Fruit fly (Drosophila melanogaster) whole organism, embryonic: Measurements from ENCODE around the gene REG.

Experiments
- C15 ChIP-seq: fragments of 200-800 bp; sonication (Bioruptor generic); IDR thresholded peaks from 3 replicates; pipeline ENCODE4 v1.3.6; 2022; ENCODE audit warnings: missing biosample characterization, missing genetic modification characterization
- CG1024 ChIP-seq: fragments of 200-800 bp; sonication (Bioruptor generic); IDR thresholded peaks from 2 replicates; pipeline ENCODE4 v1.3.6; 2022; ENCODE audit warnings: missing biosample characterization, missing genetic modification characterization
- CG10274 ChIP-seq: fragments of 200-800 bp; sonication (Bioruptor generic); optimal IDR thresholded peaks from 3 replicates; lab custom pipeline; 2017; ENCODE audit warnings: missing biosample characterization, mild to moderate bottlenecking, missing genetic modification characterization
- CG10543 ChIP-seq: fragments of 200-800 bp; sonication (Bioruptor generic); optimal IDR thresholded peaks from 3 replicates; lab custom pipeline; 2017; ENCODE audit warnings: missing biosample characterization, mild to moderate bottlenecking, missing genetic modification characterization, moderate library complexity
- CG11093 ChIP-seq: fragments of 200-800 bp; sonication (Bioruptor generic); IDR thresholded peaks from 3 replicates; pipeline ENCODE4 v1.3.6; 2022; ENCODE audit warnings: missing biosample characterization, missing genetic modification characterization
- CG12236 ChIP-seq: fragments of 200-800 bp; sonication (Bioruptor generic); optimal IDR thresholded peaks from 2 replicates; lab custom pipeline; 2016; ENCODE audit warnings: missing biosample characterization, missing genetic modification characterization
- CG13775 ChIP-seq: fragments of 200-800 bp; sonication (Bioruptor generic); optimal IDR thresholded peaks from 3 replicates; lab custom pipeline; 2017; ENCODE audit warnings: missing biosample characterization, mild to moderate bottlenecking, missing genetic modification characterization
- CG14014 ChIP-seq: fragments of 200-800 bp; sonication (Bioruptor generic); IDR thresholded peaks from 2 replicates; pipeline ENCODE4 v1.3.6; 2022; ENCODE audit warnings: missing biosample characterization, missing genetic modification characterization
- CG16779 ChIP-seq: fragments of 200-800 bp; sonication (Bioruptor generic); IDR thresholded peaks from 2 replicates; pipeline ENCODE4 v1.3.6; 2022; ENCODE audit warnings: missing biosample characterization, missing genetic modification characterization
- CG16813 ChIP-seq: fragments of 200-800 bp; sonication (Bioruptor generic); IDR thresholded peaks from 3 replicates; pipeline ENCODE4 v1.3.6; 2022; ENCODE audit warnings: missing biosample characterization, missing genetic modification characterization; ENCODE audit not compliant: partially characterized antibody
- CG17568 ChIP-seq: fragments of 200-800 bp; sonication (Bioruptor generic); optimal IDR thresholded peaks from 2 replicates; lab custom pipeline; 2018; ENCODE audit warnings: missing biosample characterization, mild to moderate bottlenecking, missing genetic modification characterization, moderate library complexity
- CG31388 ChIP-seq: fragments of 200-800 bp; sonication (Bioruptor generic); optimal IDR thresholded peaks from 2 replicates; lab custom pipeline; 2016; ENCODE audit warnings: missing biosample characterization, missing genetic modification characterization
- CG33557 ChIP-seq: fragments of 200-800 bp; sonication (Bioruptor generic); optimal IDR thresholded peaks from 2 replicates; lab custom pipeline; 2019; ENCODE audit warnings: missing biosample characterization, mild to moderate bottlenecking, missing genetic modification characterization, moderate library complexity
- CG4360 ChIP-seq: fragments of 200-800 bp; sonication (Bioruptor generic); IDR thresholded peaks from 2 replicates; pipeline ENCODE4 v1.3.6; 2022; ENCODE audit warnings: missing biosample characterization, missing genetic modification characterization
- CG4404 ChIP-seq: fragments of 200-800 bp; sonication (Bioruptor generic); IDR thresholded peaks from 2 replicates; pipeline ENCODE4 v1.3.6; 2022; ENCODE audit warnings: missing biosample characterization, missing genetic modification characterization
- CG6689 ChIP-seq: fragments of 200-800 bp; sonication (Bioruptor generic); IDR thresholded peaks from 2 replicates; pipeline ENCODE4 v1.3.6; 2022; ENCODE audit warnings: missing biosample characterization, missing genetic modification characterization
- CG8089 ChIP-seq: fragments of 200-800 bp; sonication (Bioruptor generic); optimal IDR thresholded peaks from 3 replicates; lab custom pipeline; 2016; ENCODE audit warnings: missing biosample characterization, missing genetic modification characterization
- CG8478 ChIP-seq: fragments of >200 bp; optimal IDR thresholded peaks from 2 replicates; lab custom pipeline; 2018
- CG8944 ChIP-seq: fragments of 200-800 bp; sonication (Bioruptor generic); optimal IDR thresholded peaks from 3 replicates; lab custom pipeline; 2016; ENCODE audit warnings: missing biosample characterization, missing genetic modification characterization
- CG9215 ChIP-seq: fragments of 200-800 bp; sonication (Bioruptor generic); IDR thresholded peaks from 2 replicates; pipeline ENCODE4 v1.3.6; 2022; ENCODE audit warnings: missing biosample characterization, missing genetic modification characterization
- Dip3 ChIP-seq: fragments of 200-800 bp; sonication (Bioruptor generic); optimal IDR thresholded peaks from 3 replicates; lab custom pipeline; 2016; ENCODE audit warnings: missing biosample characterization, missing genetic modification characterization
- Doc3 ChIP-seq: fragments of 200-800 bp; sonication (Bioruptor generic); IDR thresholded peaks from 3 replicates; pipeline ENCODE4 v1.3.6; 2022; ENCODE audit warnings: missing biosample characterization, missing genetic modification characterization; ENCODE audit not compliant: partially characterized antibody
- Fer2 ChIP-seq: fragments of 200-800 bp; sonication (Bioruptor generic); optimal IDR thresholded peaks from 2 replicates; lab custom pipeline; 2018; ENCODE audit warnings: missing biosample characterization, mild to moderate bottlenecking, missing genetic modification characterization, moderate library complexity
- GATAe ChIP-seq: fragments of 200-800 bp; sonication (Bioruptor generic); conservative IDR thresholded peaks from 2 replicates; pipeline ENCODE4 v1.3.6; 2022; ENCODE audit warnings: missing biosample characterization, missing genetic modification characterization
- H2.0 ChIP-seq: fragments of 200-800 bp; sonication (Bioruptor generic); IDR thresholded peaks from 2 replicates; pipeline ENCODE4 v1.3.6; 2022; ENCODE audit warnings: missing biosample characterization, missing genetic modification characterization
- HLHmδ ChIP-seq: fragments of 200-800 bp; sonication (Bioruptor generic); optimal IDR thresholded peaks from 2 replicates; lab custom pipeline; 2018; ENCODE audit warnings: missing biosample characterization, mild to moderate bottlenecking, missing genetic modification characterization, moderate library complexity
- Hsf ChIP-seq: fragments of 200-800 bp; sonication (Bioruptor generic); optimal IDR thresholded peaks from 3 replicates; lab custom pipeline; 2016; ENCODE audit warnings: missing biosample characterization, missing genetic modification characterization
- MBD-R2 ChIP-seq: fragments of 200-800 bp; sonication (Bioruptor generic); IDR thresholded peaks from 2 replicates; pipeline ENCODE4 v1.3.6; 2022; ENCODE audit warnings: missing biosample characterization, missing genetic modification characterization
- Myb ChIP-seq: fragments of 200-800 bp; sonication (Bioruptor generic); optimal IDR thresholded peaks from 2 replicates; lab custom pipeline; 2016; ENCODE audit warnings: missing biosample characterization, missing genetic modification characterization
- NC2α ChIP-seq: fragments of 200-800 bp; sonication (Bioruptor generic); optimal IDR thresholded peaks from 2 replicates; lab custom pipeline; 2016; ENCODE audit warnings: missing biosample characterization, missing genetic modification characterization
- Pdp1 ChIP-seq, 2 experiments: fragments of 200-800 bp; sonication (Bioruptor generic); optimal IDR thresholded peaks; 3 replicates each; lab custom pipeline; 2016; ENCODE audit warnings: missing biosample characterization in 2 of 2, missing genetic modification characterization in 2 of 2, mild to moderate bottlenecking in 1 of 2, moderate library complexity in 1 of 2
- Scr ChIP-seq: fragments of 200-800 bp; sonication (Bioruptor generic); IDR thresholded peaks from 2 replicates; pipeline ENCODE4 v1.3.6; 2022; ENCODE audit warnings: missing biosample characterization, missing genetic modification characterization; ENCODE audit not compliant: partially characterized antibody
- Xbp1 ChIP-seq: fragments of 200-800 bp; sonication (Bioruptor generic); optimal IDR thresholded peaks from 3 replicates; lab custom pipeline; 2016; ENCODE audit warnings: missing biosample characterization, mild to moderate bottlenecking, missing genetic modification characterization
- abd-A ChIP-seq: fragments of 200-800 bp; sonication (Bioruptor generic); optimal IDR thresholded peaks from 3 replicates; lab custom pipeline; 2019; ENCODE audit warnings: missing biosample characterization, mild to moderate bottlenecking, missing genetic modification characterization, moderate library complexity
- amos ChIP-seq: fragments of 200-800 bp; sonication (Bioruptor generic); IDR thresholded peaks from 2 replicates; pipeline ENCODE4 v1.3.6; 2022; ENCODE audit warnings: missing biosample characterization, missing genetic modification characterization; ENCODE audit not compliant: partially characterized antibody
- br ChIP-seq: fragments of >200 bp; optimal IDR thresholded peaks from 2 replicates; lab custom pipeline; 2017
- cad ChIP-seq: fragments of >200 bp; optimal IDR thresholded peaks from 2 replicates; lab custom pipeline; 2017; ENCODE audit warnings: missing biosample characterization, missing genetic modification characterization
- da ChIP-seq: fragments of 200-800 bp; sonication (Bioruptor generic); optimal IDR thresholded peaks from 2 replicates; lab custom pipeline; 2016; ENCODE audit warnings: missing biosample characterization, missing genetic modification characterization
- danr ChIP-seq: fragments of 200-800 bp; sonication (Bioruptor generic); IDR thresholded peaks from 2 replicates; pipeline ENCODE4 v1.3.6; 2022; ENCODE audit warnings: missing biosample characterization, missing genetic modification characterization
- dpn ChIP-seq, 2 experiments: fragments of 200-800 bp; sonication (Bioruptor generic); optimal IDR thresholded peaks; 3 replicates each; lab custom pipeline; 2016; ENCODE audit warnings: missing biosample characterization in 2 of 2, missing genetic modification characterization in 2 of 2
- eyg ChIP-seq: fragments of 200-800 bp; sonication (Bioruptor generic); optimal IDR thresholded peaks from 3 replicates; lab custom pipeline; 2016; ENCODE audit warnings: missing biosample characterization, missing genetic modification characterization
- hkb ChIP-seq, 2 experiments: fragments of 200-800 bp in 1 of 2; fragments of >200 bp in 1 of 2; sonication (Bioruptor generic) in 1 of 2; IDR thresholded peaks in 1 of 2; optimal IDR thresholded peaks in 1 of 2; 2 replicates each; pipeline versions ENCODE4 v1.3.6 to Lab custom; 2017 to 2022; ENCODE audit warnings: missing biosample characterization in 1 of 2, missing genetic modification characterization in 1 of 2
- klu ChIP-seq: fragments of 200-800 bp; sonication (Bioruptor generic); IDR thresholded peaks from 2 replicates; pipeline ENCODE4 v1.3.6; 2022; ENCODE audit warnings: missing biosample characterization, missing genetic modification characterization
- mam ChIP-seq: fragments of 200-800 bp; sonication (Bioruptor generic); optimal IDR thresholded peaks from 3 replicates; lab custom pipeline; 2016; ENCODE audit warnings: missing biosample characterization, missing genetic modification characterization
- mld ChIP-seq: fragments of 200-800 bp; sonication (Bioruptor generic); IDR thresholded peaks from 3 replicates; pipeline ENCODE4 v1.3.6; 2022; ENCODE audit warnings: missing biosample characterization, missing genetic modification characterization; ENCODE audit not compliant: partially characterized antibody
- p53 ChIP-seq: fragments of 200-800 bp; sonication (Bioruptor generic); optimal IDR thresholded peaks from 2 replicates; lab custom pipeline; 2016; ENCODE audit warnings: missing biosample characterization, missing genetic modification characterization
- phol ChIP-seq: fragments of 200-800 bp; sonication (Bioruptor generic); optimal IDR thresholded peaks from 3 replicates; lab custom pipeline; 2018; ENCODE audit warnings: missing biosample characterization, mild to moderate bottlenecking, missing genetic modification characterization, moderate library complexity
- prd ChIP-seq, 3 experiments: fragments of >200 bp in 2 of 3; fragments of 200-800 bp in 1 of 3; sonication (Bioruptor generic) in 1 of 3; optimal IDR thresholded peaks in 2 of 3; IDR thresholded peaks in 1 of 3; 2 replicates in 2 of 3; 3 replicates in 1 of 3; pipeline versions ENCODE4 v1.3.6 to Lab custom; 2017 to 2022; ENCODE audit warnings: missing biosample characterization in 1 of 3, missing genetic modification characterization in 1 of 3
- ranshi ChIP-seq: fragments of 200-800 bp; sonication (Bioruptor generic); IDR thresholded peaks from 2 replicates; pipeline ENCODE4 v1.3.6; 2022; ENCODE audit warnings: missing biosample characterization, missing genetic modification characterization
- sens ChIP-seq: fragments of 200-800 bp; sonication (Bioruptor generic); peaks from one replicate; lab custom pipeline; 2016; ENCODE audit warnings: missing biosample characterization, missing genetic modification characterization
- trem ChIP-seq: fragments of 200-800 bp; optimal IDR thresholded peaks from 3 replicates; lab custom pipeline; 2019; ENCODE audit warnings: missing biosample characterization, mild to moderate bottlenecking, missing genetic modification characterization, moderate library complexity
- ttk ChIP-seq: fragments of 200-800 bp; sonication (Bioruptor generic); IDR thresholded peaks from 2 replicates; pipeline ENCODE4 v2.1.2; 2022; ENCODE audit warnings: missing biosample characterization, missing genetic modification characterization
- wdn ChIP-seq: fragments of 200-800 bp; sonication (Bioruptor generic); IDR thresholded peaks from 2 replicates; pipeline ENCODE4 v1.3.6; 2022; ENCODE audit warnings: missing biosample characterization, missing genetic modification characterization

Gene REG

DNA sequence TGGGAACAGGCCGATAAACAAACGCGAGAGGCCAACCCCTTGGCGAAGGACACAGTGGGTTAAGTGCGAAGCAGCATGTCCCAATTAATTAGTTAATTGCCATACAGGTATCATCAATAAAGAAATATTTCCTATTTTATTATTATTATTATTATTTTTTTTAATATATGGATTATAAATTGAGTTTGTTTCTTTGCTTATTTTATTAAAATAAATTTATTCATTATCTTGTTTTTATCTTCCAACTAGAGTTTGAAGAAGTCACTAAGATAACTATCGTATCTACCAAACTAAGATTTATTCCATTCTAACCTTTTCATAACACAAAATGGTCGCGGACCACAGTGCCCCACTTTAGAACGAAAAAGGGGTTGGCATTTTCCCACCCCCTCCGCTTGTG is 4.0 kb upstream of the REG start (continued):
- TF ChIP-seq CG1024 (GFP tag; lab: Robert Waterston, UW): no peak
- TF ChIP-seq Xbp1 (GFP tag; lab: Kevin White, UChicago): no peak
- no peak for TF ChIP-seq CG4360
- TF ChIP-seq Doc3 (GFP tag; lab: Robert Waterston, UW): no peak
- TF ChIP-seq CG12236 (GFP tag; lab: Kevin White, UChicago): no peak
- no peak for TF ChIP-seq CG33557 (GFP tag; lab: Kevin White, UChicago)
- TF ChIP-seq C15 (GFP tag; lab: Robert Waterston, UW): no peak
- TF ChIP-seq CG8944: no peak
- no peak for TF ChIP-seq Hsf (GFP tag; lab: Kevin White, UChicago)
- no peak for TF ChIP-seq CG8478 (lab: Kevin White, UChicago)
- TF ChIP-seq MBD-R2: no peak
- no peak for TF ChIP-seq mld (GFP tag; lab: Robert Waterston, UW)
- no peak for TF ChIP-seq Pdp1 (GFP tag; optimal IDR thresholded peaks at IDR 0.05; lab: Kevin White, UChicago)
- TF ChIP-seq mam (GFP tag; lab: Kevin White, UChicago): no peak
- no peak for TF ChIP-seq cad (GFP tag; lab: Kevin White, UChicago)
- no peak for TF ChIP-seq p53
- no peak for TF ChIP-seq Dip3 (GFP tag; lab: Kevin White, UChicago)
- no peak for TF ChIP-seq CG16779 (GFP tag; lab: Robert Waterston, UW)
- TF ChIP-seq wdn: no peak
- TF ChIP-seq CG16813 (GFP tag; lab: Robert Waterston, UW): no peak
- peak; percentile 15 for TF ChIP-seq trem
- TF ChIP-seq hkb (optimal IDR thresholded peaks at IDR 0.05; lab: Kevin White, UChicago): no peak
- no peak for TF ChIP-seq hkb (GFP tag; IDR thresholded peaks at IDR 0.05; lab: Robert Waterston, UW)
- no peak for TF ChIP-seq NC2α (GFP tag; lab: Kevin White, UChicago)
- no peak for TF ChIP-seq prd (optimal IDR thresholded peaks at IDR 0.05; lab: Kevin White, UChicago)
- TF ChIP-seq prd (GFP tag; IDR thresholded peaks at IDR 0.05; lab: Robert Waterston, UW): no peak; the same call in 2 of the 3 replicates
- TF ChIP-seq abd-A (tag; lab: Kevin White, UChicago): no peak
- no peak for TF ChIP-seq CG31388 (GFP tag; lab: Kevin White, UChicago)
- no peak for TF ChIP-seq Myb (GFP tag; lab: Kevin White, UChicago)
- TF ChIP-seq br: no peak
- no peak for TF ChIP-seq CG17568 (GFP tag; lab: Kevin White, UChicago)
- TF ChIP-seq CG4404 (GFP tag; lab: Robert Waterston, UW): no peak
- TF ChIP-seq danr: no peak
- no peak for TF ChIP-seq Scr (GFP tag; lab: Robert Waterston, UW)
- no peak for TF ChIP-seq CG10274
- no peak for TF ChIP-seq H2.0 (GFP tag; lab: Robert Waterston, UW)
- TF ChIP-seq sens (GFP tag; lab: Kevin White, UChicago): peak; percentile 28
- no peak for TF ChIP-seq ranshi
- no peak for TF ChIP-seq da (GFP tag; lab: Kevin White, UChicago)
- no peak for TF ChIP-seq ttk (GFP tag; lab: Robert Waterston, UW)
- TF ChIP-seq CG8089 (GFP tag; lab: Kevin White, UChicago): no peak
- no peak for TF ChIP-seq CG11093 (GFP tag; lab: Robert Waterston, UW)
- no peak for TF ChIP-seq amos (GFP tag; lab: Robert Waterston, UW)
- TF ChIP-seq CG13775 (GFP tag; lab: Kevin White, UChicago): no peak
- TF ChIP-seq CG6689 (GFP tag; lab: Robert Waterston, UW): no peak
- TF ChIP-seq GATAe (GFP tag; lab: Robert Waterston, UW): no peak
- no peak for TF ChIP-seq Fer2 (tag; lab: Kevin White, UChicago)
- TF ChIP-seq klu (GFP tag; lab: Robert Waterston, UW): no peak
- TF ChIP-seq dpn (GFP tag; optimal IDR thresholded peaks at IDR 0.05; lab: Kevin White, UChicago): no peak
- TF ChIP-seq HLHmδ (GFP tag; lab: Kevin White, UChicago): no peak
- no peak for TF ChIP-seq CG9215 (GFP tag; lab: Robert Waterston, UW)
- TF ChIP-seq eyg (GFP tag; lab: Kevin White, UChicago): no peak
- no peak for TF ChIP-seq CG14014 (GFP tag; lab: Robert Waterston, UW)
- no peak for TF ChIP-seq CG10543
- TF ChIP-seq phol (tag; lab: Kevin White, UChicago): peak; percentile 52
